Fruit fly (Drosophila melanogaster): ENCODE measurements around the gene CG7560.

The CG7560 gene

dm6 chr3L:11448935-11449334 lies 24.0 kb downstream of the CG7560 start (continued):
- TF ChIP-seq Ets96B (tag; optimal IDR thresholded peaks at IDR 0.05), result peak; percentile 43
- TF ChIP-seq fd85E (GFP tag; optimal IDR thresholded peaks at IDR 0.05), result no peak
- peak; percentile 42 for TF ChIP-seq dsx (GFP tag; optimal IDR thresholded peaks at IDR 0.05; ENCODE audit: poor library complexity, severe bottlenecking)
- TF ChIP-seq CG6163 (GFP tag; IDR thresholded peaks at IDR 0.05), result peak; percentile 95
- TF ChIP-seq acj6 (GFP tag; optimal IDR thresholded peaks at IDR 0.05), result peak; percentile 65
- TF ChIP-seq cyc (GFP tag; optimal IDR thresholded peaks at IDR 0.05), result peak; percentile 14
- no peak for TF ChIP-seq fkh (GFP tag; optimal IDR thresholded peaks at IDR 0.05)
- TF ChIP-seq CG3032 (tag; optimal IDR thresholded peaks at IDR 0.05), result peak; percentile 55
- TF ChIP-seq Ets21C (GFP tag; optimal IDR thresholded peaks at IDR 0.05), result no peak
- TF ChIP-seq CG6808 (GFP tag; optimal IDR thresholded peaks at IDR 0.05), result no peak
- peak; percentile 22 for TF ChIP-seq CG34406 (GFP tag; optimal IDR thresholded peaks at IDR 0.05)
- TF ChIP-seq Gug (GFP tag; IDR thresholded peaks at IDR 0.05), result peak; percentile 90
- TF ChIP-seq spab (GFP tag; optimal IDR thresholded peaks at IDR 0.05), result peak; percentile 31
- TF ChIP-seq CG6854 (GFP tag; optimal IDR thresholded peaks at IDR 0.05), result no peak
- TF ChIP-seq eg (GFP tag; IDR thresholded peaks at IDR 0.05), result peak; percentile 94
- peak; percentile 48 for TF ChIP-seq net (GFP tag; optimal IDR thresholded peaks at IDR 0.05)
- TF ChIP-seq topi (GFP tag; optimal IDR thresholded peaks at IDR 0.05), result peak; percentile 25
- no peak for TF ChIP-seq vri (GFP tag; optimal IDR thresholded peaks at IDR 0.05)
- TF ChIP-seq CG8319 (GFP tag; optimal IDR thresholded peaks at IDR 0.05), result peak; percentile 0
- no peak for TF ChIP-seq CG11902 (GFP tag; optimal IDR thresholded peaks at IDR 0.05)
- TF ChIP-seq CG4318 (GFP tag; optimal IDR thresholded peaks at IDR 0.05), result peak; percentile 67

- no peak for TF ChIP-seq topi (GFP tag; optimal IDR thresholded peaks at IDR 0.05)
- no peak for TF ChIP-seq eg (GFP tag; IDR thresholded peaks at IDR 0.05)
- no peak for TF ChIP-seq Eip93F (GFP tag; optimal IDR thresholded peaks at IDR 0.05)
- TF ChIP-seq CG8319 (GFP tag; optimal IDR thresholded peaks at IDR 0.05), result no peak
- TF ChIP-seq pdm3 (GFP tag; optimal IDR thresholded peaks at IDR 0.05), result no peak
- TF ChIP-seq Sox102F (GFP tag; optimal IDR thresholded peaks at IDR 0.05), result no peak
- TF ChIP-seq Sox15 (GFP tag; optimal IDR thresholded peaks at IDR 0.05), result no peak
- TF ChIP-seq fkh (GFP tag; optimal IDR thresholded peaks at IDR 0.05), result no peak
- no peak for TF ChIP-seq CG10669 (GFP tag; optimal IDR thresholded peaks at IDR 0.05)
- no peak for TF ChIP-seq CG3032 (tag; optimal IDR thresholded peaks at IDR 0.05)
- TF ChIP-seq CG6854 (GFP tag; optimal IDR thresholded peaks at IDR 0.05), result no peak
- no peak for TF ChIP-seq Sox14 (GFP tag; optimal IDR thresholded peaks at IDR 0.05)
- no peak for TF ChIP-seq CG31627 (GFP tag; optimal IDR thresholded peaks at IDR 0.05)
- TF ChIP-seq CG6163 (GFP tag; IDR thresholded peaks at IDR 0.05), result no peak
- TF ChIP-seq Ets21C (GFP tag; optimal IDR thresholded peaks at IDR 0.05), result no peak
- TF ChIP-seq CG10631 (GFP tag; optimal IDR thresholded peaks at IDR 0.05), result no peak
- TF ChIP-seq fd59A (GFP tag; optimal IDR thresholded peaks at IDR 0.05), result no peak
- no peak for TF ChIP-seq fd85E (GFP tag; optimal IDR thresholded peaks at IDR 0.05)
- TF ChIP-seq Ets96B (tag; optimal IDR thresholded peaks at IDR 0.05), result peak; percentile 44
- TF ChIP-seq Lpt (GFP tag; optimal IDR thresholded peaks at IDR 0.05), result no peak
- TF ChIP-seq CG9139 (GFP tag; optimal IDR thresholded peaks at IDR 0.05), result no peak
- no peak for TF ChIP-seq CG6276 (GFP tag; optimal IDR thresholded peaks at IDR 0.05)
- TF ChIP-seq CG8119 (GFP tag; IDR thresholded peaks at IDR 0.05), result no peak
- no peak for TF ChIP-seq CG11294 (GFP tag; IDR thresholded peaks at IDR 0.05)
- no peak for TF ChIP-seq OdsH (GFP tag; optimal IDR thresholded peaks at IDR 0.05)
- TF ChIP-seq CG34406 (GFP tag; optimal IDR thresholded peaks at IDR 0.05), result no peak
- no peak for TF ChIP-seq Eip75B (GFP tag; optimal IDR thresholded peaks at IDR 0.05)
- TF ChIP-seq CG32006 (GFP tag; optimal IDR thresholded peaks at IDR 0.05), result peak; percentile 8
- no peak for TF ChIP-seq dac (GFP tag; optimal IDR thresholded peaks at IDR 0.05)
- TF ChIP-seq CG11902 (GFP tag; optimal IDR thresholded peaks at IDR 0.05), result no peak
- no peak for TF ChIP-seq salr (GFP tag; optimal IDR thresholded peaks at IDR 0.05)
- TF ChIP-seq CG11762 (GFP tag; optimal IDR thresholded peaks at IDR 0.05; ENCODE audit: insufficient read depth), result no peak
- TF ChIP-seq acj6 (GFP tag; optimal IDR thresholded peaks at IDR 0.05), result peak; percentile 23
- TF ChIP-seq cyc (GFP tag; optimal IDR thresholded peaks at IDR 0.05), result no peak
- no peak for TF ChIP-seq CG16779 (tag; optimal IDR thresholded peaks at IDR 0.05)
- TF ChIP-seq ss (GFP tag; optimal IDR thresholded peaks at IDR 0.05), result peak in 1 of 2 experiments; percentile 8
- TF ChIP-seq CG8632 (GFP tag; optimal IDR thresholded peaks at IDR 0.05), result peak; percentile 5
- TF ChIP-seq CG15336 (GFP tag; IDR thresholded peaks at IDR 0.05), result no peak
- TF ChIP-seq CG4318 (GFP tag; optimal IDR thresholded peaks at IDR 0.05), result no peak
- no peak for TF ChIP-seq esn (GFP tag; optimal IDR thresholded peaks at IDR 0.05)
- TF ChIP-seq achi (GFP tag; optimal IDR thresholded peaks at IDR 0.05), result peak; percentile 21
- peak; percentile 3 for TF ChIP-seq CG3919 (GFP tag; optimal IDR thresholded peaks at IDR 0.05)
Observed at dm6 chr3L:11450535-11450934, 25.6 kb downstream of the CG7560 start.

Data from whole organism, prepupa.